Worm (Caenorhabditis elegans): Measurements from ENCODE around the gene srw-1.

ce11 chrV:15181899-15182298 is 16.2 kb upstream of the srw-1 start:
- TF ChIP-seq nhr-12 (tag; optimal IDR thresholded peaks at IDR 0.05): no peak
- TF ChIP-seq unc-62 (GFP tag; optimal IDR thresholded peaks at IDR 0.05): no peak

Data from whole organism, L2 larva.